Worm (Caenorhabditis elegans) whole organism, L3 larva: ENCODE results near the gene sec-16A.2.
A peak's percentile ranks its signal among the peaks of the same experiment; 100 is the strongest.

Experiments used
- R02D3.7 ChIP-seq: fragments of 150-350 bp; optimal IDR thresholded peaks from 2 replicates; lab custom pipeline; 2014; ENCODE audit warnings: missing biosample characterization, missing genetic modification characterization
- ZK546.5 ChIP-seq: sonication (generic microtip); optimal IDR thresholded peaks from 2 replicates; lab custom pipeline; 2017; ENCODE audit warnings: missing biosample characterization, missing genetic modification characterization
- aly-2 ChIP-seq: fragments of 150-350 bp; optimal IDR thresholded peaks from 2 replicates; lab custom pipeline; 2014; ENCODE audit warnings: missing biosample characterization, missing genetic modification characterization
- ama-1 ChIP-seq: fragments of 150-350 bp; optimal IDR thresholded peaks from 2 replicates; lab custom pipeline; 2018
- ceh-16 ChIP-seq: sonication (generic microtip); optimal IDR thresholded peaks from 2 replicates; lab custom pipeline; 2017; ENCODE audit warnings: missing biosample characterization, missing genetic modification characterization
- ceh-28 ChIP-seq: fragments of 150-350 bp; optimal IDR thresholded peaks from 2 replicates; lab custom pipeline; 2014; ENCODE audit warnings: missing biosample characterization, missing genetic modification reagents, missing genetic modification characterization
- ceh-82 ChIP-seq: fragments of 150-350 bp; optimal IDR thresholded peaks from 2 replicates; lab custom pipeline; 2014; ENCODE audit warnings: missing biosample characterization, missing genetic modification characterization
- ceh-9 ChIP-seq: sonication (generic microtip); optimal IDR thresholded peaks from 2 replicates; lab custom pipeline; 2018; ENCODE audit warnings: missing biosample characterization, missing genetic modification characterization
- egl-27 ChIP-seq: sonication (generic microtip); optimal IDR thresholded peaks from 4 replicates; lab custom pipeline; 2017; ENCODE audit warnings: missing biosample characterization, missing genetic modification reagents, missing genetic modification characterization
- egl-5 ChIP-seq: fragments of 150-350 bp; optimal IDR thresholded peaks from 2 replicates; lab custom pipeline; 2017; ENCODE audit warnings: missing biosample characterization, missing genetic modification reagents, missing genetic modification characterization, inconsistent platforms
- elt-1 ChIP-seq: fragments of 150-350 bp; optimal IDR thresholded peaks from 2 replicates; lab custom pipeline; 2014; ENCODE audit warnings: missing biosample characterization, missing genetic modification characterization
- elt-2 ChIP-seq: sonication (generic microtip); optimal IDR thresholded peaks from 2 replicates; lab custom pipeline; 2016; ENCODE audit warnings: missing genetic modification reagents, mild to moderate bottlenecking, missing genetic modification characterization, missing compliant biosample characterization
- elt-3 ChIP-seq, 3 experiments: fragments of 150-350 bp in 1 of 3; sonication (generic microtip) in 2 of 3; optimal IDR thresholded peaks; 2 replicates in 2 of 3; 4 replicates in 1 of 3; lab custom pipeline; 2014 to 2017; ENCODE audit warnings: missing biosample characterization in 3 of 3, missing genetic modification characterization in 3 of 3
- eor-1 ChIP-seq, 2 experiments: fragments of 150-350 bp; optimal IDR thresholded peaks; 2 replicates each; lab custom pipeline; 2014 to 2018; ENCODE audit warnings: missing biosample characterization in 2 of 2, missing genetic modification characterization in 2 of 2
- fkh-10 ChIP-seq: sonication (generic microtip); optimal IDR thresholded peaks from 2 replicates; lab custom pipeline; 2017; ENCODE audit warnings: missing biosample characterization, missing genetic modification reagents, missing genetic modification characterization
- fkh-2 ChIP-seq: fragments of 150-350 bp; optimal IDR thresholded peaks from 2 replicates; lab custom pipeline; 2014; ENCODE audit warnings: missing biosample characterization, missing genetic modification reagents, missing genetic modification characterization
- fos-1 ChIP-seq: fragments of 150-350 bp; optimal IDR thresholded peaks from 2 replicates; lab custom pipeline; 2014; ENCODE audit warnings: missing biosample characterization, missing genetic modification characterization
- hmg-11 ChIP-seq: sonication (generic microtip); optimal IDR thresholded peaks from 2 replicates; lab custom pipeline; 2016; ENCODE audit warnings: missing genetic modification characterization, missing compliant biosample characterization
- jun-1 ChIP-seq: fragments of 150-350 bp; optimal IDR thresholded peaks from 2 replicates; lab custom pipeline; 2014; ENCODE audit warnings: missing biosample characterization, missing genetic modification reagents, missing genetic modification characterization
- lin-15B ChIP-seq: fragments of 150-350 bp; optimal IDR thresholded peaks from 2 replicates; lab custom pipeline; 2014; ENCODE audit warnings: missing biosample characterization, missing genetic modification characterization
- lin-39 ChIP-seq: fragments of 150-350 bp; optimal IDR thresholded peaks from 2 replicates; lab custom pipeline; 2018; ENCODE audit warnings: missing biosample characterization, missing genetic modification reagents, missing genetic modification characterization
- lsy-12 ChIP-seq: sonication (generic microtip); optimal IDR thresholded peaks from 2 replicates; lab custom pipeline; 2016; ENCODE audit warnings: mild to moderate bottlenecking, missing genetic modification characterization, missing compliant biosample characterization
- mdl-1 ChIP-seq: fragments of 150-350 bp; optimal IDR thresholded peaks from 2 replicates; lab custom pipeline; 2014; ENCODE audit warnings: missing biosample characterization, missing genetic modification characterization
- mml-1 ChIP-seq: fragments of 150-350 bp; sonication (generic microtip); optimal IDR thresholded peaks from 3 replicates; lab custom pipeline; 2014; ENCODE audit warnings: missing biosample characterization, missing genetic modification characterization
- nhr-11 ChIP-seq: fragments of 150-350 bp; optimal IDR thresholded peaks from 2 replicates; lab custom pipeline; 2014; ENCODE audit warnings: missing biosample characterization, missing genetic modification characterization
- nhr-12 ChIP-seq: fragments of 150-350 bp; optimal IDR thresholded peaks from 2 replicates; lab custom pipeline; 2014; ENCODE audit warnings: missing biosample characterization, missing genetic modification characterization
- nhr-23 ChIP-seq: fragments of 150-350 bp; optimal IDR thresholded peaks from 2 replicates; lab custom pipeline; 2014; ENCODE audit warnings: missing biosample characterization, missing genetic modification reagents, missing genetic modification characterization
- nhr-237 ChIP-seq: fragments of 150-350 bp; optimal IDR thresholded peaks from 2 replicates; lab custom pipeline; 2014; ENCODE audit warnings: missing biosample characterization, missing genetic modification characterization
- nhr-25 ChIP-seq: sonication (generic microtip); optimal IDR thresholded peaks from 2 replicates; lab custom pipeline; 2017; ENCODE audit warnings: missing biosample characterization, missing genetic modification characterization
- nhr-28 ChIP-seq: fragments of 150-350 bp; optimal IDR thresholded peaks from 2 replicates; lab custom pipeline; 2014; ENCODE audit warnings: missing biosample characterization, missing genetic modification characterization
- nhr-43 ChIP-seq: sonication (generic microtip); optimal IDR thresholded peaks from 2 replicates; lab custom pipeline; 2016; ENCODE audit warnings: mild to moderate bottlenecking, missing genetic modification characterization, missing compliant biosample characterization; ENCODE audit not compliant: poor library complexity, severe bottlenecking
- nhr-67 ChIP-seq: fragments of 150-350 bp; optimal IDR thresholded peaks from 2 replicates; lab custom pipeline; 2014; ENCODE audit warnings: missing biosample characterization, missing genetic modification characterization
- pha-4 ChIP-seq: fragments of 150-350 bp; optimal IDR thresholded peaks from 2 replicates; lab custom pipeline; 2014; ENCODE audit warnings: missing biosample characterization, missing genetic modification reagents, missing genetic modification characterization
- pqm-1 ChIP-seq: fragments of 150-350 bp; optimal IDR thresholded peaks from 2 replicates; lab custom pipeline; 2017; ENCODE audit warnings: missing biosample characterization, missing genetic modification characterization, inconsistent platforms
- sea-2 ChIP-seq: fragments of 150-350 bp; sonication (generic microtip); optimal IDR thresholded peaks from 4 replicates; lab custom pipeline; 2014; ENCODE audit warnings: missing biosample characterization, missing genetic modification reagents, missing genetic modification characterization
- skn-1 ChIP-seq: fragments of 150-350 bp; optimal IDR thresholded peaks from 2 replicates; lab custom pipeline; 2014; ENCODE audit warnings: missing biosample characterization, missing genetic modification characterization
- snpc-4 ChIP-seq: fragments of 150-350 bp; optimal IDR thresholded peaks from 2 replicates; lab custom pipeline; 2014; ENCODE audit warnings: missing biosample characterization, missing genetic modification characterization
- tbx-2 ChIP-seq: sonication (generic microtip); optimal IDR thresholded peaks from 2 replicates; lab custom pipeline; 2016; ENCODE audit warnings: mild to moderate bottlenecking, missing genetic modification characterization, missing compliant biosample characterization
- unc-39 ChIP-seq: sonication (generic microtip); optimal IDR thresholded peaks from 4 replicates; lab custom pipeline; 2017; ENCODE audit warnings: missing biosample characterization, missing genetic modification characterization
- unc-62 ChIP-seq: fragments of 150-350 bp; sonication (generic microtip); optimal IDR thresholded peaks from 4 replicates; lab custom pipeline; 2014; ENCODE audit warnings: missing biosample characterization, missing genetic modification reagents, missing genetic modification characterization
- zag-1 ChIP-seq: fragments of 150-350 bp; optimal IDR thresholded peaks from 2 replicates; lab custom pipeline; 2014; ENCODE audit warnings: missing biosample characterization, missing genetic modification characterization
- ztf-4 ChIP-seq: fragments of 150-350 bp; optimal IDR thresholded peaks from 2 replicates; lab custom pipeline; 2014; ENCODE audit warnings: missing biosample characterization, missing genetic modification characterization

The sec-16A.2 gene

DNA sequence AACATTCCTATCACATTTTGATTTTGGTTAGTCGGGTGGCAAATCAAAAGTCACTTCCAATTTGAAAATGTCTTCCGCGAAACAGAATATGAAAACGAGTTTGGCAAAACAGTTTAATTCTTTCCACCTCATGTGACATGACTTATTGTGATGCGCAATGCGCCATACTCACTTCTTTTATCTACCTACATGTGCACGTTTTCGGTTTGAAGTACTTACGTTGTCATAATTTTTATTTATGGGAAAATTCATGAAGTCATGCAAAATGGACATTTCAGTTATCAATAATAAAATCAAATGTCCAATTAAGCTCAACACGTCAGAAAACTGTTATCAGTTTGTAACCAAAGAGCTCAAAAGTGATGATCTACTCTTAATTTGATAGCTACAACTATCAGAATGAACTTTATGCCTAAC is 48.4 kb upstream of the sec-16A.2 start:
- TF ChIP-seq R02D3.7 (tag; lab: Kevin White, UChicago) (no peak), hmg-11 (tag; lab: Kevin White, UChicago) (no peak), egl-27 (tag; lab: Kevin White, UChicago) (no peak), skn-1 (tag; lab: Kevin White, UChicago) (no peak), nhr-25 (tag; lab: Kevin White, UChicago) (no peak), nhr-67 (no peak), unc-39 (tag; lab: Kevin White, UChicago) (no peak), fos-1 (tag; lab: Kevin White, UChicago) (no peak), ceh-28 (no peak), nhr-23 (tag; lab: Kevin White, UChicago) (no peak), mml-1 (tag; lab: Kevin White, UChicago) (no peak), elt-2 (tag; lab: Kevin White, UChicago) (peak; percentile 82), snpc-4 (no peak), nhr-28 (no peak), fkh-2 (tag; lab: Kevin White, UChicago) (no peak), pqm-1 (peak; percentile 90), unc-62 (no peak), jun-1 (peak; percentile 18)

DNA sequence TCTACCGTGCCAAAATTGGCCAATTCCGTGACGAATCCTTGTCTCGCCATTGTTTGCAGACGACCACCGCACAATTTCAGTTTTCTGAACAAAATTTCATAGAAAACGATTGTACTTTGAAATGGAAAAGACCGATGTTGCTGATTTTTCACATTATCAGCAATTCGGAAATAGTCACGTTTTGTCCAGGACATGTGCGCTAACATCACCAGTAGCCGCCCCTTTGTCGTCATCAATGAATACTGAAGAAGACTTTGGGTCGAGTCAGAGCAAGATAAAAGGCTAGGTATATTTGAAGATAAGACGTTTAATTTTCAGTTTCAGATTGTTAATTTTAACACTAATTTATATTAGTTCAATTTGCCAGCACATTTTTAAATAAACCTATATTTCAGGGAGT is 45.1 kb upstream of the sec-16A.2 start, which contains the start of gene endu-2:
Gene endu-2 (plus strand): TSS at position 396 of the 400 bp plus-strand sequence.
- TF ChIP-seq elt-3 (tag; optimal IDR thresholded peaks at IDR 0.05; lab: Kevin White, UChicago) (no peak), nhr-237 (tag; lab: Kevin White, UChicago) (no peak), pha-4 (tag; lab: Kevin White, UChicago) (peak; percentile 3), skn-1 (tag; lab: Kevin White, UChicago) (no peak), pqm-1 (peak; percentile 78), egl-5 (tag; lab: Kevin White, UChicago) (no peak), ZK546.5 (tag; lab: Kevin White, UChicago) (no peak), ceh-9 (tag; lab: Kevin White, UChicago) (no peak), nhr-11 (tag; lab: Kevin White, UChicago) (no peak), nhr-25 (tag; lab: Kevin White, UChicago) (no peak), ceh-16 (tag; lab: Kevin White, UChicago) (no peak), aly-2 (tag; lab: Kevin White, UChicago) (no peak), unc-39 (tag; lab: Kevin White, UChicago) (no peak), lin-15B (no peak), nhr-67 (no peak), lin-39 (tag; lab: Kevin White, UChicago) (no peak), sea-2 (GFP tag; lab: Kevin White, UChicago) (no peak), jun-1 (no peak), ceh-82 (no peak), elt-1 (tag; lab: Kevin White, UChicago) (no peak), elt-2 (tag; lab: Kevin White, UChicago) (peak; percentile 90), zag-1 (no peak), ama-1 (no peak), nhr-43 (tag; lab: Kevin White, UChicago) (no peak)

DNA sequence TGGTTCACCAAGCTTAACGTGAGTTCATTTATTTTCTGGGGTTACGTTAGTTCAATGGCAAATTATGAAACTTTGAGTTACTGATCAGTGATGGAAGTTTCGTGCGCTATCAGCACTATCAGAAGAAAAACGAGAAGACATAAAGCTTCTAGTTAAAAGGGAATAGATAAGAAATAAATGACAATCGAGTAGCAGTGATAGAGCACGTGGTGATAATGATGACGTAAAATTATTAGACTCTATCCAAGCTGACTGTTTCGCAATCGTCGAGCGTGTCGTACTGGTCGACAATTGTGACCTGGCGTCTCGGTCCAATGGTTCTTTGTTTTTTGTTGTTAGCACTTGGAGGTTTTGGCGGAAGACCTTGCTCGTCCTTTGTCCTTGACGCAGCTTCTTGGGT is 43.9 kb upstream of the sec-16A.2 start:
- TF ChIP-seq nhr-28 (no peak), jun-1 (peak; percentile 86), elt-2 (tag; lab: Kevin White, UChicago) (peak; percentile 97), ama-1 (no peak), unc-62 (no peak), hmg-11 (tag; lab: Kevin White, UChicago) (no peak), sea-2 (GFP tag; lab: Kevin White, UChicago) (no peak), pqm-1 (peak; percentile 99), pha-4 (tag; lab: Kevin White, UChicago) (peak; percentile 61), tbx-2 (tag; lab: Kevin White, UChicago) (no peak), mdl-1 (peak; percentile 2)
- TF ChIP-seq, all 47 proteins: peak for 5

DNA sequence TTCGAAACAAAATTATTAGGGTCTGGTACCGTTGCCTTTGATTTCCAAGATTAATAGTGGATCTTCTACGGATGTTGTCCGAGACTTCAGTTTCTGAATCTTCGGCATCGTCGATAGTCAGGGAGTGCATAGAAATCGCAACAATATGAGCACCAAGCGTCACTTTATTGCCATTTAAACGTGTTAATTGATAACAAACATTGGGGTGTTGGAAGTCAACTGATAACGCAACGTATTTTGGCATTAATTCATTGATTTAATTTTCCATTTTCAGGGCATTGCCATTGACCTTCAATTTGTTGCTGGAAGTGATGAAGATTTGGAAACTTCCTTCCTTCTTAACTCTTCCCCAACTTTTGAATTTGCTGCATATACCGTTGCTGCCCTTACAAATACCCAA is 40.9 kb upstream of the sec-16A.2 start, which contains the start of gene kqt-2:
Gene kqt-2 (minus strand): TSS at position 244 of the 400 bp plus-strand sequence.
- TF ChIP-seq nhr-28 (no peak), zag-1 (no peak), egl-5 (tag; lab: Kevin White, UChicago) (no peak), nhr-67 (no peak), fkh-2 (tag; lab: Kevin White, UChicago) (no peak), aly-2 (tag; lab: Kevin White, UChicago) (no peak), nhr-237 (tag; lab: Kevin White, UChicago) (no peak), nhr-23 (tag; lab: Kevin White, UChicago) (no peak), nhr-12 (no peak), fkh-10 (GFP tag; lab: Kevin White, UChicago) (no peak), pha-4 (tag; lab: Kevin White, UChicago) (peak; percentile 25), unc-62 (no peak), egl-27 (tag; lab: Kevin White, UChicago) (no peak), pqm-1 (peak; percentile 74), elt-3 (tag; optimal IDR thresholded peaks at IDR 0.05; lab: Kevin White, UChicago) (no peak), ztf-4 (tag; lab: Kevin White, UChicago) (no peak), lsy-12 (tag; lab: Kevin White, UChicago) (no peak), ama-1 (no peak), eor-1 (tag; optimal IDR thresholded peaks at IDR 0.05; lab: Kevin White, UChicago) (no peak), elt-2 (tag; lab: Kevin White, UChicago) (peak; percentile 84), R02D3.7 (tag; lab: Kevin White, UChicago) (no peak), nhr-11 (tag; lab: Kevin White, UChicago) (no peak)
